Fruit fly (Drosophila melanogaster) whole organism, embryonic: Measurements from ENCODE around the gene CG33269.
A peak's percentile ranks its signal among the peaks of the same experiment; 100 is the strongest.

Experiments used
- Ada2b ChIP-seq: fragments of 200-800 bp; sonication (Bioruptor generic); IDR thresholded peaks from 2 replicates; pipeline ENCODE4 v1.3.6; 2022; ENCODE audit warnings: missing biosample characterization, missing genetic modification characterization
- CG1024 ChIP-seq: fragments of 200-800 bp; sonication (Bioruptor generic); IDR thresholded peaks from 2 replicates; pipeline ENCODE4 v1.3.6; 2022; ENCODE audit warnings: missing biosample characterization, missing genetic modification characterization
- CG11247 ChIP-seq: fragments of 200-800 bp; sonication (Bioruptor generic); IDR thresholded peaks from 2 replicates; pipeline ENCODE4 v1.3.6; 2022; ENCODE audit warnings: missing biosample characterization, missing genetic modification characterization
- CG11398 ChIP-seq: fragments of 200-800 bp; sonication (Bioruptor generic); optimal IDR thresholded peaks from 2 replicates; lab custom pipeline; 2016; ENCODE audit warnings: missing biosample characterization, missing genetic modification characterization
- CG12744 ChIP-seq: fragments of 200-800 bp; sonication (Bioruptor generic); optimal IDR thresholded peaks from 2 replicates; lab custom pipeline; 2016; ENCODE audit warnings: missing biosample characterization, missing genetic modification characterization
- CG12942 ChIP-seq: fragments of 200-800 bp; sonication (Bioruptor generic); optimal IDR thresholded peaks from 3 replicates; lab custom pipeline; 2016; ENCODE audit warnings: missing biosample characterization, missing genetic modification characterization
- CG13287 ChIP-seq: fragments of 200-800 bp; sonication (Bioruptor generic); IDR thresholded peaks from 2 replicates; pipeline ENCODE4 v1.3.6; 2022; ENCODE audit warnings: missing biosample characterization, missing genetic modification characterization; ENCODE audit not compliant: partially characterized antibody
- CG13894 ChIP-seq: fragments of 200-800 bp; sonication (Bioruptor generic); optimal IDR thresholded peaks from 3 replicates; lab custom pipeline; 2018; ENCODE audit warnings: missing biosample characterization, mild to moderate bottlenecking, missing genetic modification characterization, moderate library complexity
- CG14860 ChIP-seq: fragments of 200-800 bp; sonication (Bioruptor generic); IDR thresholded peaks from 3 replicates; pipeline ENCODE4 v1.3.6; 2022; ENCODE audit warnings: missing biosample characterization, missing genetic modification characterization; ENCODE audit not compliant: partially characterized antibody
- CG17385 ChIP-seq: fragments of 200-800 bp; sonication (Bioruptor generic); optimal IDR thresholded peaks from 3 replicates; lab custom pipeline; 2018; ENCODE audit warnings: missing biosample characterization, mild to moderate bottlenecking, missing genetic modification characterization
- CG1792 ChIP-seq: fragments of 200-800 bp; sonication (Bioruptor generic); optimal IDR thresholded peaks from 2 replicates; lab custom pipeline; 2016; ENCODE audit warnings: missing biosample characterization, missing genetic modification characterization
- CG18764 ChIP-seq: fragments of 200-800 bp; sonication (Bioruptor generic); optimal IDR thresholded peaks from 3 replicates; lab custom pipeline; 2016; ENCODE audit warnings: missing biosample characterization, missing genetic modification characterization
- CG2116 ChIP-seq: fragments of 200-800 bp; sonication (Bioruptor generic); optimal IDR thresholded peaks from 3 replicates; lab custom pipeline; 2018; ENCODE audit warnings: missing biosample characterization, mild to moderate bottlenecking, missing genetic modification characterization
- CG3163 ChIP-seq: fragments of 200-800 bp; sonication (Bioruptor generic); optimal IDR thresholded peaks from 3 replicates; lab custom pipeline; 2016; ENCODE audit warnings: missing biosample characterization, missing genetic modification characterization
- CG34376 ChIP-seq: fragments of 200-800 bp; sonication (Bioruptor generic); optimal IDR thresholded peaks from 2 replicates; lab custom pipeline; 2018; ENCODE audit warnings: missing biosample characterization, mild to moderate bottlenecking, missing genetic modification characterization
- CG34422 ChIP-seq: fragments of 200-800 bp; sonication (Bioruptor generic); IDR thresholded peaks from 3 replicates; pipeline ENCODE4 v1.3.6; 2022; ENCODE audit warnings: missing biosample characterization, missing genetic modification characterization
- CG8089 ChIP-seq: fragments of 200-800 bp; sonication (Bioruptor generic); optimal IDR thresholded peaks from 3 replicates; lab custom pipeline; 2016; ENCODE audit warnings: missing biosample characterization, missing genetic modification characterization
- CoRest ChIP-seq: fragments of 200-800 bp; sonication (Bioruptor generic); optimal IDR thresholded peaks from 3 replicates; lab custom pipeline; 2018; ENCODE audit warnings: missing biosample characterization, mild to moderate bottlenecking, missing genetic modification characterization, moderate library complexity
- Deaf1 ChIP-seq: fragments of 200-800 bp; optimal IDR thresholded peaks from 3 replicates; lab custom pipeline; 2019; ENCODE audit warnings: missing biosample characterization, mild to moderate bottlenecking, missing genetic modification characterization, moderate library complexity
- Dll ChIP-seq: fragments of 200-800 bp; sonication (Bioruptor generic); IDR thresholded peaks from 4 replicates; pipeline ENCODE4 v1.3.6; 2022; ENCODE audit warnings: missing biosample characterization, missing genetic modification characterization; ENCODE audit not compliant: partially characterized antibody
- Ets65A ChIP-seq: fragments of 200-800 bp; sonication (Bioruptor generic); peaks from one replicate; lab custom pipeline; 2016; ENCODE audit warnings: missing biosample characterization, missing genetic modification characterization
- Gug ChIP-seq: fragments of 200-800 bp; sonication (Bioruptor generic); IDR thresholded peaks from 4 replicates; pipeline ENCODE4 v1.3.6; 2022; ENCODE audit warnings: missing biosample characterization, missing genetic modification characterization
- Meics ChIP-seq: fragments of 200-800 bp; sonication (Bioruptor generic); optimal IDR thresholded peaks from 2 replicates; lab custom pipeline; 2017; ENCODE audit warnings: missing biosample characterization, mild to moderate bottlenecking, missing genetic modification characterization
- NK7.1 ChIP-seq: fragments of 200-800 bp; sonication (Bioruptor generic); optimal IDR thresholded peaks from 3 replicates; lab custom pipeline; 2016; ENCODE audit warnings: missing biosample characterization, missing genetic modification characterization
- Nf-YA ChIP-seq: fragments of 200-800 bp; sonication (Bioruptor generic); IDR thresholded peaks from 2 replicates; pipeline ENCODE4 v1.3.6; 2022; ENCODE audit warnings: missing biosample characterization, missing genetic modification characterization
- Trl ChIP-seq, 3 experiments: fragments of >200 bp in 2 of 3; fragments of 200-800 bp in 1 of 3; sonication (Bioruptor generic) in 1 of 3; optimal IDR thresholded peaks; 2 replicates in 1 of 3; 3 replicates in 2 of 3; lab custom pipeline; 2016 to 2017; ENCODE audit warnings: missing biosample characterization in 1 of 3, missing genetic modification characterization in 1 of 3
- abd-A ChIP-seq: fragments of 200-800 bp; sonication (Bioruptor generic); optimal IDR thresholded peaks from 3 replicates; lab custom pipeline; 2019; ENCODE audit warnings: missing biosample characterization, mild to moderate bottlenecking, missing genetic modification characterization, moderate library complexity
- cg ChIP-seq: fragments of 200-800 bp; sonication (Bioruptor generic); optimal IDR thresholded peaks from 3 replicates; lab custom pipeline; 2019; ENCODE audit warnings: missing biosample characterization, mild to moderate bottlenecking, missing genetic modification characterization, moderate library complexity
- chinmo ChIP-seq: fragments of 200-800 bp; sonication (Bioruptor generic); IDR thresholded peaks from 4 replicates; pipeline ENCODE4 v1.3.6; 2022; ENCODE audit warnings: missing biosample characterization, missing genetic modification characterization; ENCODE audit not compliant: partially characterized antibody
- croc ChIP-seq: fragments of 200-800 bp; sonication (Bioruptor generic); conservative IDR thresholded peaks from 3 replicates; pipeline ENCODE4 v1.3.6; 2022; ENCODE audit warnings: missing biosample characterization, missing genetic modification characterization
- crol ChIP-seq: fragments of 200-800 bp; sonication (Bioruptor generic); IDR thresholded peaks from 2 replicates; pipeline ENCODE4 v1.3.6; 2022; ENCODE audit warnings: missing biosample characterization, missing genetic modification characterization
- fd102C ChIP-seq: fragments of 200-800 bp; sonication (Bioruptor generic); optimal IDR thresholded peaks from 2 replicates; lab custom pipeline; 2018; ENCODE audit warnings: missing biosample characterization, mild to moderate bottlenecking, missing genetic modification characterization, moderate library complexity
- hb ChIP-seq: fragments of 200-800 bp; sonication (Bioruptor generic); IDR thresholded peaks from 3 replicates; pipeline ENCODE4 v1.3.6; 2022; ENCODE audit warnings: missing biosample characterization, missing genetic modification characterization; ENCODE audit not compliant: partially characterized antibody
- hth ChIP-seq: fragments of >200 bp; optimal IDR thresholded peaks from 2 replicates; lab custom pipeline; 2017; ENCODE audit warnings: inconsistent platforms
- insv ChIP-seq, 2 experiments: fragments of 200-800 bp; sonication (Bioruptor generic); optimal IDR thresholded peaks; 3 replicates each; lab custom pipeline; 2016 to 2018; ENCODE audit warnings: missing biosample characterization in 2 of 2, missing genetic modification characterization in 2 of 2
- kay ChIP-seq: fragments of 200-800 bp; sonication (Bioruptor generic); optimal IDR thresholded peaks from 2 replicates; lab custom pipeline; 2016; ENCODE audit warnings: missing biosample characterization, missing genetic modification characterization
- nau ChIP-seq: fragments of 200-800 bp; sonication (Bioruptor generic); optimal IDR thresholded peaks from 3 replicates; lab custom pipeline; 2017; ENCODE audit warnings: missing biosample characterization, mild to moderate bottlenecking, missing genetic modification characterization, missing genetic modification reagents
- pb ChIP-seq: fragments of 200-800 bp; sonication (Bioruptor generic); optimal IDR thresholded peaks from 3 replicates; lab custom pipeline; 2016; ENCODE audit warnings: missing biosample characterization, missing genetic modification characterization
- pum ChIP-seq: fragments of 200-800 bp; sonication (Bioruptor generic); optimal IDR thresholded peaks from 2 replicates; lab custom pipeline; 2016; ENCODE audit warnings: missing biosample characterization, missing genetic modification characterization
- sens ChIP-seq: fragments of 200-800 bp; sonication (Bioruptor generic); peaks from one replicate; lab custom pipeline; 2016; ENCODE audit warnings: missing biosample characterization, missing genetic modification characterization
- tll ChIP-seq, 2 experiments: fragments of 200-800 bp in 1 of 2; fragments of >200 bp in 1 of 2; sonication (Bioruptor generic) in 1 of 2; optimal IDR thresholded peaks; 2 replicates each; lab custom pipeline; 2017 to 2019; ENCODE audit warnings: missing biosample characterization in 2 of 2, missing genetic modification characterization in 2 of 2, mild to moderate bottlenecking in 1 of 2, moderate library complexity in 1 of 2
- twi ChIP-seq: fragments of 200-800 bp; optimal IDR thresholded peaks from 2 replicates; lab custom pipeline; 2019; ENCODE audit warnings: missing biosample characterization, mild to moderate bottlenecking, missing genetic modification characterization, moderate library complexity
- unpg ChIP-seq: fragments of 200-800 bp; sonication (Bioruptor generic); optimal IDR thresholded peaks from 3 replicates; lab custom pipeline; 2018; ENCODE audit warnings: missing biosample characterization, mild to moderate bottlenecking, missing genetic modification characterization, moderate library complexity
- zen2 ChIP-seq: fragments of 200-800 bp; sonication (Bioruptor generic); IDR thresholded peaks from 3 replicates; pipeline ENCODE4 v1.3.6; 2022; ENCODE audit warnings: missing biosample characterization, missing genetic modification characterization; ENCODE audit not compliant: partially characterized antibody

The CG33269 gene

DNA sequence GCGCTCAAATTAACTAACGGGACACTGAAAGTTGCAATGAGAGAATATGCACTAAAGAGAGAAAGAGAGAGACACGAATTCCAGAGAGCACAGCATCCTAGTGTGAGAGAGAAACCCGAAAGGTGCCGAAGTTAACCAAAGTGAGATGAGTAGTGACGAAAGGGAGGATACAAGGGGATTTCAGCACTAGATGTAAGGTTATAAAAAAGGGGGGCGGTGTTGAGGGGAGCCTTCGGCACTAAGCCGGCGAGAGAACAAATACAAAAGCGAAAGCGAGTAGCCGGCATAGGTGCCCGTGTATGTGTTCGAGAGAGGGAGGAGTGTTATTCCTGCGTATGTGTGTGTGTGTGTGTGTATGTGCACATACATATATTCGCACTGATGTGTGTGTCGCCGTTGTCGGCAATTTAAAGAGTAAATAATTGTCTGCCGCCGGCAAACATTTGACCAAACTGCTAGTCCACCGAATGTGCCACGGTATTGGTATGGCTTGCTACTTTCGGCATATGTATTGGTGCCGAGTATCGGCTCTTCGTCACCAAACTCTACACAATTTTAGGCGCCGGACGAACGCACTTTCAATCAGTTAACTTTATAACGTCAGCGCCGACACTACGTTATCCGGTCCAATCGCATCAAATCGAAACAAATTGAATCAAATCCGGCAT is 14.7 kb upstream of the CG33269 start, which contains the start of gene CG7368:
TSS of gene CG7368 (plus strand) at position 618 of the 668 bp plus-strand sequence.
- TF ChIP-seq CG1792 (GFP tag; lab: Kevin White, UChicago), result no peak
- no peak for TF ChIP-seq NK7.1
- TF ChIP-seq unpg (GFP tag; lab: Kevin White, UChicago), result no peak
- TF ChIP-seq cg (GFP tag; lab: Kevin White, UChicago), result peak; percentile 30
- TF ChIP-seq CG34376 (GFP tag; lab: Kevin White, UChicago), result no peak
- TF ChIP-seq Nf-YA (GFP tag; lab: Robert Waterston, UW), result no peak
- no peak for TF ChIP-seq zen2 (GFP tag; lab: Robert Waterston, UW)
- no peak for TF ChIP-seq pum (GFP tag; lab: Kevin White, UChicago)
- TF ChIP-seq CG3163 (GFP tag; lab: Kevin White, UChicago), result peak; percentile 19
- no peak for TF ChIP-seq CG17385 (GFP tag; lab: Kevin White, UChicago)
- TF ChIP-seq abd-A (tag; lab: Kevin White, UChicago), result peak; percentile 47
- TF ChIP-seq insv (GFP tag; optimal IDR thresholded peaks at IDR 0.05; lab: Kevin White, UChicago), result no peak
- no peak for TF ChIP-seq CG18764 (GFP tag; lab: Kevin White, UChicago)
- no peak for TF ChIP-seq twi (tag; lab: Kevin White, UChicago)
- peak; percentile 79 for TF ChIP-seq Meics (GFP tag; lab: Kevin White, UChicago)
- peak; percentile 41; the same call in 1 of the 3 replicates for TF ChIP-seq CG34422
- no peak for TF ChIP-seq nau (GFP tag; lab: Kevin White, UChicago)
- TF ChIP-seq CG12744 (GFP tag; lab: Kevin White, UChicago), result no peak
- TF ChIP-seq Deaf1 (tag; lab: Kevin White, UChicago), result peak; percentile 96
- peak; percentile 83 for TF ChIP-seq crol (GFP tag; lab: Robert Waterston, UW)
- no peak for TF ChIP-seq CG13287 (GFP tag; lab: Robert Waterston, UW)
- peak; percentile 24 for TF ChIP-seq sens (GFP tag; lab: Kevin White, UChicago)
- peak; percentile 34; the same call in 1 of the 3 replicates for TF ChIP-seq hb
- TF ChIP-seq CG13894, result no peak
- TF ChIP-seq croc (GFP tag; lab: Robert Waterston, UW), result no peak
- TF ChIP-seq fd102C (GFP tag; lab: Kevin White, UChicago), result no peak
- TF ChIP-seq chinmo (GFP tag; lab: Robert Waterston, UW), result peak; percentile 58; the same call in 1 of the 4 replicates
- no peak for TF ChIP-seq Gug
- peak; percentile 36 to 71 for TF ChIP-seq Trl (optimal IDR thresholded peaks at IDR 0.05; lab: Kevin White, UChicago)
- TF ChIP-seq Trl (GFP tag; optimal IDR thresholded peaks at IDR 0.05; lab: Kevin White, UChicago), result no peak
- TF ChIP-seq Ada2b (GFP tag; lab: Robert Waterston, UW), result no peak
- TF ChIP-seq CoRest, result no peak
- TF ChIP-seq Ets65A (GFP tag; lab: Kevin White, UChicago), result peak; percentile 43

DNA sequence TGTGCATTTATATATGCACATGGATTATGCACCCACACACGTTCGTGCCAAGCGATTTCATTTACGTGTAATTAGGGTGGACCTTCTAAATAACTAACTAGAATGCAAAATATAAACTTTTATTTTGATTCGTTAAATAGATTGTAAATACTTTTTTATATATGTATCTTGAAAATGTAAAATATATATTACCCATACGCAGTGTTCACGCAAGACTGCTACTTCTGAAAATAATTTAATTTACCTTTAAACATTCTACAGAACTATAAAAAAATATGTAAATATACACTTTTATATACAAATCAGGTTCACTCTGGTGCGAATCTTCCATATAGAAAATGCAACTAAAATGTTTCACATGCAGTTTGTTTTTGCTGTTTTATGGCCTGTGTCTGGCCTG is 11.8 kb upstream of the CG33269 start:
- TF ChIP-seq tll (GFP tag; optimal IDR thresholded peaks at IDR 0.05; lab: Kevin White, UChicago), result no peak
- no peak for TF ChIP-seq CG11398 (GFP tag; lab: Kevin White, UChicago)
- no peak for TF ChIP-seq CG11247
- TF ChIP-seq cg (GFP tag; lab: Kevin White, UChicago), result no peak
- no peak for TF ChIP-seq CG8089
- no peak for TF ChIP-seq kay
- TF ChIP-seq Dll (GFP tag; lab: Robert Waterston, UW), result no peak
- no peak for TF ChIP-seq CG14860 (GFP tag; lab: Robert Waterston, UW)
- no peak for TF ChIP-seq CG2116 (GFP tag; lab: Kevin White, UChicago)
- no peak for TF ChIP-seq hth (lab: Kevin White, UChicago)
- TF ChIP-seq CG12942 (GFP tag; lab: Kevin White, UChicago), result no peak
- no peak for TF ChIP-seq CG13894
- no peak for TF ChIP-seq pb (GFP tag; lab: Kevin White, UChicago)
- no peak for TF ChIP-seq CG1024
